Fruit fly (Drosophila melanogaster): ENCODE results near the gene CG1924.

Gene CG1924

dm6 chrX:12203555-12203955 is 25.1 kb upstream of the CG1924 start (continued):
- peak; percentile 67 for TF ChIP-seq CG2116 (GFP tag; optimal IDR thresholded peaks at IDR 0.05)
- TF ChIP-seq BEAF-32 (GFP tag; optimal IDR thresholded peaks at IDR 0.05), result peak; percentile 11
- TF ChIP-seq oc (tag; optimal IDR thresholded peaks at IDR 0.05), result peak; percentile 77
- peak; percentile 18 for TF ChIP-seq HmgZ (tag; optimal IDR thresholded peaks at IDR 0.05)
- peak; percentile 15 for TF ChIP-seq CG12236 (GFP tag; optimal IDR thresholded peaks at IDR 0.05)
- peak; percentile 52 for TF ChIP-seq CoRest (tag; optimal IDR thresholded peaks at IDR 0.05)
- TF ChIP-seq CG33213 (GFP tag; optimal IDR thresholded peaks at IDR 0.05), result peak; percentile 54
- TF ChIP-seq CG10267 (tag; optimal IDR thresholded peaks at IDR 0.05), result peak; percentile 52
- TF ChIP-seq Dek (tag; optimal IDR thresholded peaks at IDR 0.05), result peak; percentile 16
- no peak for TF ChIP-seq dan (GFP tag; IDR thresholded peaks at IDR 0.05)
- peak; percentile 95 for TF ChIP-seq CG3163 (GFP tag; optimal IDR thresholded peaks at IDR 0.05)
- peak; percentile 88 for TF ChIP-seq HLHmδ (GFP tag; optimal IDR thresholded peaks at IDR 0.05)
- TF ChIP-seq btn (GFP tag; optimal IDR thresholded peaks at IDR 0.05), result peak; percentile 66
- TF ChIP-seq pfk (GFP tag; optimal IDR thresholded peaks at IDR 0.05), result peak; percentile 70
- peak; percentile 73 for TF ChIP-seq gcm (GFP tag; optimal IDR thresholded peaks at IDR 0.05)
- TF ChIP-seq CG9876 (GFP tag; optimal IDR thresholded peaks at IDR 0.05), result peak; percentile 65
- peak; percentile 98 for TF ChIP-seq sqz (GFP tag; optimal IDR thresholded peaks at IDR 0.05)
- TF ChIP-seq Mrtf (GFP tag; IDR thresholded peaks at IDR 0.05), result 0 out of 3 replicates have a peak, but pooled peaks have one; percentile 28
- peak; percentile 86 for TF ChIP-seq gce (GFP tag; IDR thresholded peaks at IDR 0.05)
- peak; percentile 52 for TF ChIP-seq CG14710 (tag; optimal IDR thresholded peaks at IDR 0.05)
- peak; percentile 20 for TF ChIP-seq lbe (GFP tag; optimal IDR thresholded peaks at IDR 0.05)
- TF ChIP-seq CG14860 (GFP tag; IDR thresholded peaks at IDR 0.05; ENCODE audit: partially characterized antibody), result no peak
- peak; percentile 97 for TF ChIP-seq Jarid2 (GFP tag; optimal IDR thresholded peaks at IDR 0.05)
- TF ChIP-seq CG10462 (GFP tag; optimal IDR thresholded peaks at IDR 0.05), result peak; percentile 25
- peak; percentile 38 for TF ChIP-seq CG10147 (GFP tag; optimal IDR thresholded peaks at IDR 0.05)
- peak; percentile 54; the same call in 1 of the 2 replicates for TF ChIP-seq peb (GFP tag; IDR thresholded peaks at IDR 0.05)
- TF ChIP-seq dysf (GFP tag; IDR thresholded peaks at IDR 0.05), result peak; percentile 57; the same call in 1 of the 3 replicates
- TF ChIP-seq bab2 (GFP tag; optimal IDR thresholded peaks at IDR 0.05), result no peak
- TF ChIP-seq CG6765 (GFP tag; optimal IDR thresholded peaks at IDR 0.05), result peak; percentile 82
- TF ChIP-seq CG5245 (GFP tag; optimal IDR thresholded peaks at IDR 0.05), result peak; percentile 54
- no peak; the same call in 1 of the 2 replicates for TF ChIP-seq unc-4 (GFP tag; IDR thresholded peaks at IDR 0.05; ENCODE audit: partially characterized antibody)
- peak; percentile 51; the same call in 1 of the 3 replicates for TF ChIP-seq Opbp (GFP tag; IDR thresholded peaks at IDR 0.05; ENCODE audit: partially characterized antibody)
- TF ChIP-seq sc (optimal IDR thresholded peaks at IDR 0.05), result no peak
- peak; percentile 41 for TF ChIP-seq sc (GFP tag; optimal IDR thresholded peaks at IDR 0.05)
- TF ChIP-seq trh (GFP tag; optimal IDR thresholded peaks at IDR 0.05), result peak; percentile 22
- TF ChIP-seq CG18476 (GFP tag; optimal IDR thresholded peaks at IDR 0.05), result peak; percentile 26
- no peak for TF ChIP-seq Chrac-16 (GFP tag; optimal IDR thresholded peaks at IDR 0.05)
- 0 out of 3 replicates have a peak, but pooled peaks have one; percentile 54 for TF ChIP-seq CG3726 (GFP tag; IDR thresholded peaks at IDR 0.05)
- TF ChIP-seq Pdp1 (GFP tag; optimal IDR thresholded peaks at IDR 0.05), result peak; percentile 46 to 64
- peak; percentile 10 for TF ChIP-seq CG7745 (tag; optimal IDR thresholded peaks at IDR 0.05)
- TF ChIP-seq CG11247 (GFP tag; IDR thresholded peaks at IDR 0.05), result peak; percentile 75
- no peak for TF ChIP-seq klu (GFP tag; IDR thresholded peaks at IDR 0.05)
- peak; percentile 43 for TF ChIP-seq luna (GFP tag; optimal IDR thresholded peaks at IDR 0.05)
- TF ChIP-seq CG12219 (GFP tag; optimal IDR thresholded peaks at IDR 0.05), result peak; percentile 73
- no peak for TF ChIP-seq CG11093 (GFP tag; IDR thresholded peaks at IDR 0.05)
- no peak for TF ChIP-seq Doc2 (GFP tag; IDR thresholded peaks at IDR 0.05)
- peak; percentile 95 for TF ChIP-seq Med (GFP tag)
- peak; percentile 3 for TF ChIP-seq corto (GFP tag; optimal IDR thresholded peaks at IDR 0.05)
- TF ChIP-seq Ets97D (GFP tag; optimal IDR thresholded peaks at IDR 0.05), result peak; percentile 98
- peak; percentile 70 for TF ChIP-seq Lhr (GFP tag; optimal IDR thresholded peaks at IDR 0.05)

All from whole organism, embryonic.